Worm (Caenorhabditis elegans): ENCODE results near the gene T05B4.12.

DNA sequence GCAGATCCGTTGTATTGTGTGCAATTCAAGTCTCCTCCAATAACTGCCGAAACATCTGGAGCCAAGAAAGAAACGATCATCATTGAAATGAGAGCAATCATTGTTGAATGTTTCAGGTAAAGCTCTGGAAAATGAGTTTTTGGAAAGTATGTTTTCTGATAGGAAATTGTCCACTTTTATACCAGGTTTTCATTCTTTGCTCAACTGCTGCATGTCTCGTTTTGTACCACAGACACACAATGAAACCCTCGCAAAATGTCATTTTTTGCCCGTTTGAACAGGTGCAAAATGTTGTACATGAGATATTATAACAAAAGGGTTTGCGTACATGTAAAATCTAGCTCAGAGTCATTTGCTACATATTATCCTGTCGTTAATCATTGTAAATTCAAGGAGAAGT is 5.2 kb downstream of the T05B4.12 start, which contains the start of gene T05B4.10:
- TF ChIP-seq nhr-77 (tag; optimal IDR thresholded peaks at IDR 0.05), result no peak
- TF ChIP-seq snpc-4 (tag; optimal IDR thresholded peaks at IDR 0.05), result no peak
- TF ChIP-seq ama-1 (optimal IDR thresholded peaks at IDR 0.05), result no peak
- no peak for TF ChIP-seq ceh-16 (tag; optimal IDR thresholded peaks at IDR 0.05)
- no peak for TF ChIP-seq ztf-4 (tag; optimal IDR thresholded peaks at IDR 0.05)
- TF ChIP-seq dmd-4 (tag; optimal IDR thresholded peaks at IDR 0.05), result no peak
- no peak for TF ChIP-seq nhr-12 (tag; optimal IDR thresholded peaks at IDR 0.05)
- no peak for TF ChIP-seq ZK546.5 (tag; optimal IDR thresholded peaks at IDR 0.05)
- TF ChIP-seq egl-27 (tag; optimal IDR thresholded peaks at IDR 0.05), result no peak
- no peak for TF ChIP-seq fos-1 (tag; optimal IDR thresholded peaks at IDR 0.05)
- TF ChIP-seq aly-2 (tag; optimal IDR thresholded peaks at IDR 0.05), result no peak
- no peak for TF ChIP-seq unc-39 (tag; optimal IDR thresholded peaks at IDR 0.05)
- no peak for TF ChIP-seq sma-9 (GFP tag; optimal IDR thresholded peaks at IDR 0.05)
- no peak for TF ChIP-seq sma-9 (tag; optimal IDR thresholded peaks at IDR 0.05)
- TF ChIP-seq mbf-1 (tag; optimal IDR thresholded peaks at IDR 0.05), result no peak
